Fruit fly (Drosophila melanogaster): Measurements from ENCODE around the gene CG33080.

CG33080 gene

dm6 chrX:5677400-5678177 lies 40.0 kb downstream of the CG33080 start (continued):
- TF ChIP-seq MESR4 (GFP tag; optimal IDR thresholded peaks at IDR 0.05) (peak; percentile 23), Hsf (GFP tag; optimal IDR thresholded peaks at IDR 0.05) (peak; percentile 78), Sox100B (GFP tag; optimal IDR thresholded peaks at IDR 0.05) (peak; percentile 95), kay (GFP tag; optimal IDR thresholded peaks at IDR 0.05) (peak; percentile 88), CG9797 (GFP tag; optimal IDR thresholded peaks at IDR 0.05) (peak; percentile 30), CG1647 (GFP tag; optimal IDR thresholded peaks at IDR 0.05) (peak; percentile 94), CG10959 (GFP tag; IDR thresholded peaks at IDR 0.05) (peak; percentile 79)

- TF ChIP-seq Deaf1 (tag; optimal IDR thresholded peaks at IDR 0.05) (no peak), Pdp1 (GFP tag; optimal IDR thresholded peaks at IDR 0.05) (peak in 1 of 2 experiments; percentile 0), fd96Cb (tag; optimal IDR thresholded peaks at IDR 0.05) (no peak), pzg (GFP tag; optimal IDR thresholded peaks at IDR 0.05) (no peak), CG14860 (GFP tag; IDR thresholded peaks at IDR 0.05; ENCODE audit: partially characterized antibody) (no peak), fru (optimal IDR thresholded peaks at IDR 0.05) (no peak), chinmo (GFP tag; IDR thresholded peaks at IDR 0.05; ENCODE audit: partially characterized antibody) (0 out of 4 replicates have a peak, but pooled peaks have one; percentile 33), da (GFP tag; optimal IDR thresholded peaks at IDR 0.05) (no peak), pho (GFP tag; optimal IDR thresholded peaks at IDR 0.05) (no peak), Fer2 (tag; optimal IDR thresholded peaks at IDR 0.05) (no peak)
Measured at dm6 chrX:5676855-5677254, 40.7 kb downstream of the CG33080 start.

- TF ChIP-seq CG1602 (GFP tag; optimal IDR thresholded peaks at IDR 0.05): no peak
- TF ChIP-seq onecut (GFP tag; IDR thresholded peaks at IDR 0.05): no peak
- no peak for TF ChIP-seq seq (GFP tag; IDR thresholded peaks at IDR 0.05)
- TF ChIP-seq cg (GFP tag; optimal IDR thresholded peaks at IDR 0.05): no peak
- no peak for TF ChIP-seq zf30C (GFP tag; optimal IDR thresholded peaks at IDR 0.05)
- no peak for TF ChIP-seq CG14860 (GFP tag; IDR thresholded peaks at IDR 0.05; ENCODE audit: partially characterized antibody)
- peak; percentile 7 for TF ChIP-seq CG7556 (GFP tag; optimal IDR thresholded peaks at IDR 0.05)
- TF ChIP-seq slou (GFP tag; optimal IDR thresholded peaks at IDR 0.05): no peak
- TF ChIP-seq CG8388 (GFP tag; optimal IDR thresholded peaks at IDR 0.05): peak; percentile 13
- peak; percentile 58; the same call in 3 of the 4 replicates for TF ChIP-seq Dll (GFP tag; IDR thresholded peaks at IDR 0.05; ENCODE audit: partially characterized antibody)
- TF ChIP-seq Sox102F (GFP tag; optimal IDR thresholded peaks at IDR 0.05): no peak
- TF ChIP-seq CG7928 (GFP tag; optimal IDR thresholded peaks at IDR 0.05): no peak
- no peak for TF ChIP-seq lola (GFP tag; optimal IDR thresholded peaks at IDR 0.05)
- peak; percentile 68 for TF ChIP-seq kni (GFP tag; optimal IDR thresholded peaks at IDR 0.05)
- peak; percentile 98 for TF ChIP-seq CG15514 (GFP tag; optimal IDR thresholded peaks at IDR 0.05)
- TF ChIP-seq TFAM (GFP tag; optimal IDR thresholded peaks at IDR 0.05): no peak
- no peak for TF ChIP-seq chif (GFP tag; optimal IDR thresholded peaks at IDR 0.05)
- no peak for TF ChIP-seq nerfin-2 (GFP tag; IDR thresholded peaks at IDR 0.05; ENCODE audit: partially characterized antibody)
- no peak for TF ChIP-seq CG11560 (tag; IDR thresholded peaks at IDR 0.05)
- peak; percentile 65 for TF ChIP-seq knrl (GFP tag; IDR thresholded peaks at IDR 0.05; ENCODE audit: partially characterized antibody)
- TF ChIP-seq danr (GFP tag; IDR thresholded peaks at IDR 0.05): no peak
- peak; percentile 56 for TF ChIP-seq scrt (GFP tag; optimal IDR thresholded peaks at IDR 0.05)
- no peak for TF ChIP-seq H15 (GFP tag; IDR thresholded peaks at IDR 0.05)
- TF ChIP-seq dmrt99B (tag; optimal IDR thresholded peaks at IDR 0.05): no peak
- 0 out of 2 replicates have a peak, but pooled peaks have one; percentile 7 for TF ChIP-seq peb (GFP tag; IDR thresholded peaks at IDR 0.05)
- no peak for TF ChIP-seq CG1832 (GFP tag; optimal IDR thresholded peaks at IDR 0.05)
- TF ChIP-seq run (tag; optimal IDR thresholded peaks at IDR 0.05): peak; percentile 2
- TF ChIP-seq CG16813 (GFP tag; IDR thresholded peaks at IDR 0.05; ENCODE audit: partially characterized antibody): peak; percentile 45; the same call in 2 of the 3 replicates
Measured at dm6 chrX:5672243-5673051, 45.1 kb downstream of the CG33080 start, which contains the start of gene RpL35. Gene RpL35, plus strand, starts transcription at chrX:5672401.

All from whole organism, embryonic.